Worm (Caenorhabditis elegans): Measurements from ENCODE around the gene srt-39.

Gene srt-39

ce11 chrV:12491070-12491643 is 6.5 kb downstream of the srt-39 start:
- no peak for TF ChIP-seq unc-39 (tag; optimal IDR thresholded peaks at IDR 0.05)
- TF ChIP-seq skn-1 (tag; optimal IDR thresholded peaks at IDR 0.05) = peak; percentile 25
- no peak for TF ChIP-seq nhr-67 (tag; optimal IDR thresholded peaks at IDR 0.05)
- TF ChIP-seq fkh-2 (tag; optimal IDR thresholded peaks at IDR 0.05) = no peak
- peak; percentile 54 for TF ChIP-seq pqm-1 (tag; optimal IDR thresholded peaks at IDR 0.05)
- TF ChIP-seq nhr-11 (tag; optimal IDR thresholded peaks at IDR 0.05) = no peak
- TF ChIP-seq ztf-11 (tag; optimal IDR thresholded peaks at IDR 0.05) = no peak
- no peak for TF ChIP-seq sea-2 (GFP tag; optimal IDR thresholded peaks at IDR 0.05)
- TF ChIP-seq ztf-4 (tag; optimal IDR thresholded peaks at IDR 0.05) = no peak
- TF ChIP-seq nhr-12 (tag; optimal IDR thresholded peaks at IDR 0.05) = no peak
- peak; percentile 61 for TF ChIP-seq lsy-12 (tag; optimal IDR thresholded peaks at IDR 0.05)
- no peak for TF ChIP-seq elt-3 (tag; optimal IDR thresholded peaks at IDR 0.05)
- no peak for TF ChIP-seq nhr-28 (tag; optimal IDR thresholded peaks at IDR 0.05)
- TF ChIP-seq egl-27 (tag; optimal IDR thresholded peaks at IDR 0.05) = peak; percentile 0
- TF ChIP-seq mdl-1 (tag; optimal IDR thresholded peaks at IDR 0.05) = no peak
- peak; percentile 51 for TF ChIP-seq tbx-2 (tag; optimal IDR thresholded peaks at IDR 0.05)
- no peak for TF ChIP-seq ceh-82 (tag; optimal IDR thresholded peaks at IDR 0.05)
- peak; percentile 39 for TF ChIP-seq fos-1 (tag; optimal IDR thresholded peaks at IDR 0.05)
- TF ChIP-seq nhr-237 (tag; optimal IDR thresholded peaks at IDR 0.05) = no peak
- peak; percentile 32 for TF ChIP-seq pha-4 (tag; optimal IDR thresholded peaks at IDR 0.05)
- TF ChIP-seq fkh-10 (GFP tag; optimal IDR thresholded peaks at IDR 0.05) = no peak
- TF ChIP-seq elt-2 (tag; optimal IDR thresholded peaks at IDR 0.05) = peak; percentile 58
- peak; percentile 74 for TF ChIP-seq nfya-1 (tag; optimal IDR thresholded peaks at IDR 0.05; ENCODE audit: insufficient read depth)
- peak; percentile 10 for TF ChIP-seq nhr-77 (tag; optimal IDR thresholded peaks at IDR 0.05)
- no peak for TF ChIP-seq nhr-76 (tag; optimal IDR thresholded peaks at IDR 0.05)
- TF ChIP-seq jun-1 (tag; optimal IDR thresholded peaks at IDR 0.05) = peak; percentile 29
- no peak for TF ChIP-seq zag-1 (tag; optimal IDR thresholded peaks at IDR 0.05)
- peak; percentile 41 for TF ChIP-seq lin-15B (tag; optimal IDR thresholded peaks at IDR 0.05)
- TF ChIP-seq ceh-28 (tag; optimal IDR thresholded peaks at IDR 0.05) = peak; percentile 57
- TF ChIP-seq nhr-43 (tag; optimal IDR thresholded peaks at IDR 0.05; ENCODE audit: poor library complexity, severe bottlenecking) = peak; percentile 81
- TF ChIP-seq ZK546.5 (tag; optimal IDR thresholded peaks at IDR 0.05) = no peak
- no peak for TF ChIP-seq ceh-9 (tag; optimal IDR thresholded peaks at IDR 0.05)
- TF ChIP-seq hmg-11 (tag; optimal IDR thresholded peaks at IDR 0.05) = peak; percentile 68
- TF ChIP-seq nhr-25 (tag; optimal IDR thresholded peaks at IDR 0.05) = peak; percentile 64
- TF ChIP-seq eor-1 (tag; optimal IDR thresholded peaks at IDR 0.05) = no peak
- no peak for TF ChIP-seq egl-5 (tag; optimal IDR thresholded peaks at IDR 0.05)
- no peak for TF ChIP-seq mml-1 (tag; optimal IDR thresholded peaks at IDR 0.05)
- peak; percentile 99 for TF ChIP-seq snpc-4 (tag; optimal IDR thresholded peaks at IDR 0.05)
- peak; percentile 78 for TF ChIP-seq ama-1 (optimal IDR thresholded peaks at IDR 0.05)
- TF ChIP-seq unc-62 (GFP tag; optimal IDR thresholded peaks at IDR 0.05) = peak; percentile 50
- TF ChIP-seq ceh-16 (tag; optimal IDR thresholded peaks at IDR 0.05) = no peak
- peak; percentile 70 for TF ChIP-seq lin-39 (tag; optimal IDR thresholded peaks at IDR 0.05)
- TF ChIP-seq R02D3.7 (tag; optimal IDR thresholded peaks at IDR 0.05) = peak; percentile 57
- TF ChIP-seq nhr-23 (tag; optimal IDR thresholded peaks at IDR 0.05) = peak; percentile 75
- TF ChIP-seq aly-2 (tag; optimal IDR thresholded peaks at IDR 0.05) = no peak
- TF ChIP-seq daf-12 (tag; optimal IDR thresholded peaks at IDR 0.05) = no peak
- no peak for TF ChIP-seq elt-1 (tag; optimal IDR thresholded peaks at IDR 0.05)
